Fruit fly (Drosophila melanogaster) S2 (cell line): ENCODE data around the gene spirit.

ENCODE experiments used
- CG8478 ChIP-seq: fragments of >200 bp; optimal IDR thresholded peaks from 2 replicates; lab custom pipeline; 2018
- CTCF ChIP-seq, 2 experiments: fragments of >200 bp; optimal IDR thresholded peaks; 2 replicates each; lab custom pipeline; 2018

DNA sequence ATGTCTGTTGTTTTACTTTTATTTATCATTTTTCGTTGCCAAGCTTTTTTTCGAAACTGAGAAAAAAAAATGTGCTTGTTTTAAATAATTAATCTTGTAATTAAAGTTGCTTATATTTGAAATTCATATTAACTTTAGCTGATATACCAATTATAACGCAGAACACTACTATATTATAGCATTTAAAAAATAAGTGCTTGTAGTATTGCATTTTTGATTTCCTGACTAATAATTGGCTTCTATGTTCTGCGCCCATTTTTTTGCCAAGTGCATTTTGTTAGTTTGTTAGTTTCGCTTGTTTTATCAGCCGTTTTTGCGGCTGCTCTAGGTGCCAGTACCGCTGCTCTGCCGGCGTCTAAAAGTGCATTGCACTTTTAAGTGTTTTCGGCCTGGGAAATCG is 51.9 kb downstream of the spirit start:
- no peak for TF ChIP-seq CG8478 (lab: Kevin White, UChicago)
- no peak for TF ChIP-seq CTCF (optimal IDR thresholded peaks at IDR 0.05; lab: Kevin White, UChicago)
